Fruit fly (Drosophila melanogaster) whole organism, embryonic: ENCODE results near the gene Spec2.

Source experiments
- Atf3 ChIP-seq: fragments of 200-800 bp; sonication (Bioruptor generic); optimal IDR thresholded peaks from 3 replicates; lab custom pipeline; 2016; ENCODE audit warnings: missing biosample characterization, missing genetic modification characterization
- CG10979 ChIP-seq: fragments of 200-800 bp; sonication (Bioruptor generic); optimal IDR thresholded peaks from 2 replicates; lab custom pipeline; 2018; ENCODE audit warnings: missing biosample characterization, mild to moderate bottlenecking, missing genetic modification characterization, moderate library complexity
- CG12071 ChIP-seq: fragments of 200-800 bp; sonication (Bioruptor generic); optimal IDR thresholded peaks from 3 replicates; lab custom pipeline; 2018; ENCODE audit warnings: missing biosample characterization, mild to moderate bottlenecking, missing genetic modification characterization
- CG14667 ChIP-seq: fragments of 200-800 bp; sonication (Bioruptor generic); IDR thresholded peaks from 2 replicates; pipeline ENCODE4 v1.3.6; 2022; ENCODE audit warnings: missing biosample characterization, missing genetic modification characterization
- CG15011 ChIP-seq: fragments of 200-800 bp; sonication (Bioruptor generic); optimal IDR thresholded peaks from 3 replicates; lab custom pipeline; 2018; ENCODE audit warnings: missing biosample characterization, mild to moderate bottlenecking, missing genetic modification characterization
- CG15479 ChIP-seq: fragments of 200-800 bp; sonication (Bioruptor generic); optimal IDR thresholded peaks from 3 replicates; lab custom pipeline; 2019; ENCODE audit warnings: missing biosample characterization, mild to moderate bottlenecking, missing genetic modification characterization, moderate library complexity
- CG15514 ChIP-seq: fragments of 200-800 bp; sonication (Bioruptor generic); optimal IDR thresholded peaks from 3 replicates; lab custom pipeline; 2017; ENCODE audit warnings: missing biosample characterization, missing genetic modification characterization, mild to moderate bottlenecking, moderate library complexity, missing genetic modification reagents
- CG18011 ChIP-seq: fragments of 200-800 bp; sonication (Bioruptor generic); optimal IDR thresholded peaks from 2 replicates; lab custom pipeline; 2017; ENCODE audit warnings: missing biosample characterization, missing genetic modification characterization, mild to moderate bottlenecking, moderate library complexity, missing genotype
- CG18619 ChIP-seq: fragments of 200-800 bp; sonication (Bioruptor generic); optimal IDR thresholded peaks from 3 replicates; lab custom pipeline; 2017; ENCODE audit warnings: missing biosample characterization, mild to moderate bottlenecking, missing genetic modification characterization
- CG18764 ChIP-seq: fragments of 200-800 bp; sonication (Bioruptor generic); optimal IDR thresholded peaks from 3 replicates; lab custom pipeline; 2016; ENCODE audit warnings: missing biosample characterization, missing genetic modification characterization
- CG3281 ChIP-seq: fragments of 200-800 bp; sonication (Bioruptor generic); optimal IDR thresholded peaks from 3 replicates; lab custom pipeline; 2017; ENCODE audit warnings: missing biosample characterization, mild to moderate bottlenecking, missing genetic modification characterization
- CG3726 ChIP-seq: fragments of 200-800 bp; sonication (Bioruptor generic); IDR thresholded peaks from 3 replicates; pipeline ENCODE4, ENCODE4 v1.3.6; 2022; ENCODE audit warnings: missing biosample characterization, missing genetic modification characterization
- CG5245 ChIP-seq: fragments of 200-800 bp; sonication (Bioruptor generic); optimal IDR thresholded peaks from 3 replicates; lab custom pipeline; 2016; ENCODE audit warnings: missing biosample characterization, missing genetic modification characterization
- CG5953 ChIP-seq: fragments of 200-800 bp; sonication (Bioruptor generic); IDR thresholded peaks from 2 replicates; pipeline ENCODE4 v1.3.6; 2022; ENCODE audit warnings: missing biosample characterization, missing genetic modification characterization
- CG7786 ChIP-seq: fragments of 200-800 bp; sonication (Bioruptor generic); optimal IDR thresholded peaks from 2 replicates; lab custom pipeline; 2016; ENCODE audit warnings: missing biosample characterization, missing genetic modification characterization
- CG9797 ChIP-seq: fragments of 200-800 bp; sonication (Bioruptor generic); optimal IDR thresholded peaks from 3 replicates; lab custom pipeline; 2018; ENCODE audit warnings: missing biosample characterization, mild to moderate bottlenecking, missing genetic modification characterization
- Camta ChIP-seq: fragments of 200-800 bp; sonication (Bioruptor generic); optimal IDR thresholded peaks from 2 replicates; lab custom pipeline; 2016; ENCODE audit warnings: missing biosample characterization, missing genetic modification characterization
- Deaf1 ChIP-seq: fragments of 200-800 bp; optimal IDR thresholded peaks from 3 replicates; lab custom pipeline; 2019; ENCODE audit warnings: missing biosample characterization, mild to moderate bottlenecking, missing genetic modification characterization, moderate library complexity
- E2f2 ChIP-seq: fragments of 200-800 bp; sonication (Bioruptor generic); IDR thresholded peaks from 2 replicates; pipeline ENCODE4 v1.3.6; 2022; ENCODE audit warnings: missing biosample characterization, missing genetic modification characterization
- Eip74EF ChIP-seq, 2 experiments: fragments of 200-800 bp in 1 of 2; fragments of >200 bp in 1 of 2; sonication (Bioruptor generic) in 1 of 2; optimal IDR thresholded peaks; 2 replicates each; lab custom pipeline; 2017 to 2019; ENCODE audit warnings: missing biosample characterization in 2 of 2, missing genetic modification characterization in 2 of 2, mild to moderate bottlenecking in 1 of 2, moderate library complexity in 1 of 2
- Hand ChIP-seq: fragments of 200-800 bp; sonication (Bioruptor generic); optimal IDR thresholded peaks from 2 replicates; lab custom pipeline; 2017; ENCODE audit warnings: mild to moderate bottlenecking, missing biosample characterization, missing genetic modification reagents, missing genetic modification characterization
- Hey ChIP-seq: fragments of 200-800 bp; sonication (Bioruptor generic); optimal IDR thresholded peaks from 3 replicates; lab custom pipeline; 2018; ENCODE audit warnings: missing biosample characterization, mild to moderate bottlenecking, missing genetic modification characterization
- HmgD ChIP-seq: fragments of 200-800 bp; sonication (Bioruptor generic); optimal IDR thresholded peaks from 3 replicates; lab custom pipeline; 2016; ENCODE audit warnings: missing biosample characterization, missing genetic modification characterization
- HmgZ ChIP-seq: fragments of 200-800 bp; sonication (Bioruptor generic); optimal IDR thresholded peaks from 2 replicates; lab custom pipeline; 2018; ENCODE audit warnings: missing biosample characterization, mild to moderate bottlenecking, missing genetic modification characterization
- Nf-YA ChIP-seq: fragments of 200-800 bp; sonication (Bioruptor generic); IDR thresholded peaks from 2 replicates; pipeline ENCODE4 v1.3.6; 2022; ENCODE audit warnings: missing biosample characterization, missing genetic modification characterization
- Nf-YB ChIP-seq: fragments of 200-800 bp; sonication (Bioruptor generic); optimal IDR thresholded peaks from 3 replicates; lab custom pipeline; 2019; ENCODE audit warnings: missing biosample characterization, mild to moderate bottlenecking, missing genetic modification characterization, moderate library complexity
- Nf-YC ChIP-seq: fragments of 200-800 bp; optimal IDR thresholded peaks from 3 replicates; lab custom pipeline; 2019; ENCODE audit warnings: missing biosample characterization, mild to moderate bottlenecking, missing genetic modification characterization, moderate library complexity
- Oaz ChIP-seq: fragments of 200-800 bp; sonication (Bioruptor generic); IDR thresholded peaks from 2 replicates; pipeline ENCODE4 v1.3.6; 2022; ENCODE audit warnings: missing biosample characterization, missing genetic modification characterization
- Opbp ChIP-seq: fragments of 200-800 bp; sonication (Bioruptor generic); IDR thresholded peaks from 3 replicates; pipeline ENCODE4 v1.3.6; 2022; ENCODE audit warnings: missing biosample characterization, missing genetic modification characterization; ENCODE audit not compliant: partially characterized antibody
- Ravus ChIP-seq: fragments of 200-800 bp; sonication (Bioruptor generic); IDR thresholded peaks from 2 replicates; pipeline ENCODE4 v1.3.6; 2022; ENCODE audit warnings: missing biosample characterization, missing genetic modification characterization
- Rfx ChIP-seq: fragments of 200-800 bp; sonication (Bioruptor generic); IDR thresholded peaks from 2 replicates; pipeline ENCODE4 v1.3.6; 2022; ENCODE audit warnings: missing biosample characterization, missing genetic modification characterization
- Rx ChIP-seq: fragments of 200-800 bp; sonication (Bioruptor generic); IDR thresholded peaks from 2 replicates; pipeline ENCODE4 v1.3.6; 2022; ENCODE audit warnings: missing biosample characterization, missing genetic modification characterization
- Six4 ChIP-seq: fragments of 200-800 bp; sonication (Bioruptor generic); optimal IDR thresholded peaks from 2 replicates; lab custom pipeline; 2016; ENCODE audit warnings: missing biosample characterization, missing genetic modification characterization
- Sry-β ChIP-seq: fragments of 200-800 bp; sonication (Bioruptor generic); optimal IDR thresholded peaks from 2 replicates; lab custom pipeline; 2018; ENCODE audit warnings: missing biosample characterization, mild to moderate bottlenecking, missing genetic modification characterization, moderate library complexity
- br ChIP-seq: fragments of >200 bp; optimal IDR thresholded peaks from 2 replicates; lab custom pipeline; 2017
- cad ChIP-seq: fragments of >200 bp; optimal IDR thresholded peaks from 2 replicates; lab custom pipeline; 2017; ENCODE audit warnings: missing biosample characterization, missing genetic modification characterization
- chm ChIP-seq: fragments of 200-800 bp; sonication (Bioruptor generic); IDR thresholded peaks from 2 replicates; pipeline ENCODE4 v1.3.6; 2022; ENCODE audit warnings: missing biosample characterization, missing genetic modification characterization
- dan ChIP-seq: fragments of 200-800 bp; sonication (Bioruptor generic); IDR thresholded peaks from 2 replicates; pipeline ENCODE4 v1.3.6; 2022; ENCODE audit warnings: missing biosample characterization, missing genetic modification characterization
- dati ChIP-seq: fragments of 200-800 bp; sonication (Bioruptor generic); IDR thresholded peaks from 2 replicates; pipeline ENCODE4 v1.3.6; 2022; ENCODE audit warnings: missing biosample characterization, missing genetic modification characterization
- exex ChIP-seq: fragments of 200-800 bp; sonication (Bioruptor generic); optimal IDR thresholded peaks from 4 replicates; lab custom pipeline; 2018; ENCODE audit warnings: missing biosample characterization, mild to moderate bottlenecking, missing genetic modification characterization, moderate library complexity
- gfzf ChIP-seq: fragments of 200-800 bp; sonication (Bioruptor generic); optimal IDR thresholded peaks from 2 replicates; lab custom pipeline; 2016; ENCODE audit warnings: missing biosample characterization, mild to moderate bottlenecking, missing genetic modification characterization, moderate library complexity
- ind ChIP-seq: fragments of 200-800 bp; sonication (Bioruptor generic); optimal IDR thresholded peaks from 3 replicates; lab custom pipeline; 2016; ENCODE audit warnings: missing biosample characterization, missing genetic modification characterization
- kay ChIP-seq: fragments of 200-800 bp; sonication (Bioruptor generic); optimal IDR thresholded peaks from 2 replicates; lab custom pipeline; 2016; ENCODE audit warnings: missing biosample characterization, missing genetic modification characterization
- ken ChIP-seq: fragments of 200-800 bp; sonication (Bioruptor generic); IDR thresholded peaks from 3 replicates; pipeline ENCODE4 v1.3.6; 2022; ENCODE audit warnings: missing biosample characterization, missing genetic modification characterization
- otp ChIP-seq: fragments of 200-800 bp; sonication (Bioruptor generic); IDR thresholded peaks from 3 replicates; pipeline ENCODE4, ENCODE4 v1.3.6; 2022; ENCODE audit warnings: missing biosample characterization, missing genetic modification characterization
- p53 ChIP-seq: fragments of 200-800 bp; sonication (Bioruptor generic); optimal IDR thresholded peaks from 2 replicates; lab custom pipeline; 2016; ENCODE audit warnings: missing biosample characterization, missing genetic modification characterization
- pho ChIP-seq: fragments of 200-800 bp; sonication (Bioruptor generic); optimal IDR thresholded peaks from 2 replicates; lab custom pipeline; 2016; ENCODE audit warnings: missing biosample characterization, missing genetic modification characterization
- pum ChIP-seq: fragments of 200-800 bp; sonication (Bioruptor generic); optimal IDR thresholded peaks from 2 replicates; lab custom pipeline; 2016; ENCODE audit warnings: missing biosample characterization, missing genetic modification characterization
- vfl ChIP-seq: fragments of 200-800 bp; sonication (Bioruptor generic); optimal IDR thresholded peaks from 2 replicates; lab custom pipeline; 2016; ENCODE audit warnings: missing biosample characterization, missing genetic modification characterization

The Spec2 gene

DNA sequence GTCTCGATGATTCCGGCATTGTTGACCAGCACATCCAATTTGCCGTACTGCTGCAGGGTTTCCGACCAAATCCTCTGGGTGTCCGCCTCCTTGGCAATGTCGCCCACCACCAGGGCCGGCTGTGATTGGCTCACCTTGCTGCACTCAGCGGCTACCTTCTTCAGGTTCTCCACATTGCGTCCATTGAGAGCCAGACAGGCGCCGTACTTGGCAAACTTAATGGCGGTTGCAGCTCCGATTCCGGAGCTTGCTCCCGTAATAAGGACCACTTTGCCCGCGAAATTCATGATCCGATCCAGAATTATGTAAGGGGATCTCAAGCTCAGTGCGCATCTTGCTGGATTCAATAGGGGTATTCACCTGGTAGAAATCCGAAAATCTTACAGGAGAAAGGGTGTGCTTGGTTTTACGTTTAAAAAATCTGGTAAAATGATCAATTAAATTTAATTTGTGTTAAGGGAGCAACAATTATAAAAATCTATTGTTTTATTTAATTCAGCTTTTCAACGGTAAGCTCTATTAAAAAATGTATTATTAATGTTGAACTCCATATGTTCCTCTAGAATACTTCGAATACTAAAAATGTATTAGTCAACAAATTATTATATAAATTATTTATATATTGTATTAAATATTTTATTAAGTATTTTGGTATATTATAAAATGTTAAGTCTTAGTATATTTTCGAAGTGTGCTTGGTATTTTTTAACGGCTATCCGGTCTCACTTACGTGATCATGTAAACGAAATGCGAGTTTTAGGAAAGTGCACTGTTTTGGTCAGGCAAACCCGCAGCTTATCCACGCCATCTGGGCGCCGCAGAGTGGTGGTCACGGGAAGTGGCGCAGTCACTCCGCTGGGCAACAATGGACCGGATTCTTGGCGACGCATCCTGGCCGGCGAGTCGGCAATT, 12.8 kb upstream of the Spec2 start, which contains the start of the genes CG31548 and CG12170 (continued):
- TF ChIP-seq Nf-YC (tag; lab: Kevin White, UChicago) (no peak), br (lab: Kevin White, UChicago) (no peak), Nf-YA (GFP tag; lab: Robert Waterston, UW) (no peak), Nf-YB (GFP tag; lab: Kevin White, UChicago) (peak; percentile 46), Six4 (GFP tag; lab: Kevin White, UChicago) (peak; percentile 64), Sry-β (GFP tag; lab: Kevin White, UChicago) (no peak), pho (no peak), HmgZ (tag; lab: Kevin White, UChicago) (no peak), p53 (no peak), CG14667 (GFP tag; lab: Robert Waterston, UW) (no peak), CG15479 (GFP tag; lab: Kevin White, UChicago) (no peak), CG5245 (GFP tag; lab: Kevin White, UChicago) (peak; percentile 3), CG18011 (GFP tag; lab: Kevin White, UChicago) (peak; percentile 36), Rfx (GFP tag; lab: Robert Waterston, UW) (0 out of 2 replicates have a peak, but pooled peaks have one; percentile 28), CG10979 (tag; lab: Kevin White, UChicago) (peak; percentile 57), CG7786 (GFP tag; lab: Kevin White, UChicago) (peak; percentile 7), Hand (GFP tag; lab: Kevin White, UChicago) (no peak), E2f2 (GFP tag; lab: Robert Waterston, UW) (no peak; the same call in 1 of the 2 replicates), ind (GFP tag; lab: Kevin White, UChicago) (peak; percentile 33), Opbp (GFP tag; lab: Robert Waterston, UW) (no peak), gfzf (GFP tag; lab: Kevin White, UChicago) (peak; percentile 49), Ravus (GFP tag; lab: Robert Waterston, UW) (no peak), cad (GFP tag; lab: Kevin White, UChicago) (no peak), dan (GFP tag; lab: Robert Waterston, UW) (no peak), otp (GFP tag; lab: Robert Waterston, UW) (no peak), pum (peak; percentile 25), Camta (GFP tag; lab: Kevin White, UChicago) (peak; percentile 29), Hey (tag; lab: Kevin White, UChicago) (no peak), chm (peak; percentile 64), CG18619 (GFP tag; lab: Kevin White, UChicago) (no peak), CG12071 (GFP tag; lab: Kevin White, UChicago) (no peak), ken (GFP tag; lab: Robert Waterston, UW) (no peak), CG15011 (GFP tag; lab: Kevin White, UChicago) (no peak), Oaz (no peak), CG3281 (GFP tag; lab: Kevin White, UChicago) (peak; percentile 40), Atf3 (no peak), dati (no peak), CG15514 (peak; percentile 53), Rx (no peak; the same call in 1 of the 2 replicates), vfl (GFP tag; lab: Kevin White, UChicago) (peak; percentile 15), Eip74EF (GFP tag; optimal IDR thresholded peaks at IDR 0.05; lab: Kevin White, UChicago) (peak in 1 of 2 experiments; percentile 4), CG5953 (GFP tag; lab: Robert Waterston, UW) (peak; percentile 36; the same call in 1 of the 2 replicates), CG3726 (GFP tag; lab: Robert Waterston, UW) (peak; percentile 19; the same call in 1 of the 3 replicates), exex (no peak), kay (GFP tag; lab: Kevin White, UChicago) (no peak), Deaf1 (no peak), CG18764 (GFP tag; lab: Kevin White, UChicago) (peak; percentile 42), HmgD (GFP tag; lab: Kevin White, UChicago) (no peak), CG9797 (GFP tag; lab: Kevin White, UChicago) (peak; percentile 54)
